Fruit fly (Drosophila melanogaster): ENCODE measurements around the gene CG46320.

CG46320 gene

DNA sequence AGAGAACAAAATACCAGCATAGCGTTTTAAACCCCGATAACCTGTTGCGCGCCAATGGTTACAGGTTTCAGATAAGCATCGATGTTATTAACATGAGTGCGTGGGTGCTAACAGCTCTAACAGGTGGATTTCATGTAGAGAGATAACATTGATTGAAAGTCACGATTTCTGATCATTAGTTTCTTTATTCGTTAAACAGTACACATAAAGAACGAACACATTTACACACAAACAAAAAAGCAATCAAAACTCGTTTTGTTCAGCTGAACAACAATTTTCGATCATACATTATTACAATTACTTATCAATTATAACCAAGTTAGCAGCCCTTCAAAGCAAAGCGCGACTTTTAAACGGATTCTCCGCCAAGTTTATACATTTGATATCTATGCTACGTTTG is 125.7 kb downstream of the CG46320 start (continued):
- no peak for TF ChIP-seq org-1 (GFP tag; optimal IDR thresholded peaks at IDR 0.05)
- TF ChIP-seq trem (tag; optimal IDR thresholded peaks at IDR 0.05), result peak; percentile 98
- peak; percentile 19 for TF ChIP-seq Fer3 (tag; optimal IDR thresholded peaks at IDR 0.05)
- peak; percentile 38 for TF ChIP-seq CG15269 (tag; optimal IDR thresholded peaks at IDR 0.05)
- no peak for TF ChIP-seq GATAe (GFP tag; conservative IDR thresholded peaks at IDR 0.05)
- TF ChIP-seq Hr51 (GFP tag; optimal IDR thresholded peaks at IDR 0.05), result no peak
- TF ChIP-seq Hr3 (GFP tag; optimal IDR thresholded peaks at IDR 0.05), result no peak
- no peak for TF ChIP-seq CG16863 (GFP tag; optimal IDR thresholded peaks at IDR 0.05)
- TF ChIP-seq stc (GFP tag; IDR thresholded peaks at IDR 0.05), result peak; percentile 34; the same call in 1 of the 2 replicates
- no peak for TF ChIP-seq CG32532 (GFP tag; IDR thresholded peaks at IDR 0.05)
- no peak for TF ChIP-seq CG18476 (GFP tag; optimal IDR thresholded peaks at IDR 0.05)
- TF ChIP-seq BtbVII (GFP tag; optimal IDR thresholded peaks at IDR 0.05), result no peak
- peak; percentile 30 for TF ChIP-seq BEAF-32 (GFP tag; optimal IDR thresholded peaks at IDR 0.05)
- no peak for TF ChIP-seq eyg (GFP tag; optimal IDR thresholded peaks at IDR 0.05)

DNA sequence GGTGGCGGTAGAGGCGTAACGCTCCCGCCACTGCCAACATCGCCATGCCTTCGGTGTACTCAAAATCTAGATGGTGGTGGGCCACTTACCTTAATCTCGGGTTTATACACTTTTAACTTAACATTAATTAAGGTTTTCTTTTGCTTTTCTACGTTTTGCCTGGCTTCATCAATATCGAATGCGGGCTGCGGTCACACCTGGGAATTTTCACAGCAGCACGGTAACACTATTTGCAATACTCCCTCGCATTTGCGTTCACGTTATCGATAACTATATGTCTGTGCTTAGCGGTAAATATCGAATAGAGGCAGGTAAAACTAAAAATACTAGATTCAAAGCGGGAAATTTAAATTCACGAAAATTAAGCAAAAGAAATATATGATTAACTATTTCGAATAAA is 130.0 kb downstream of the CG46320 start, which contains the start of gene Bre1:
Gene Bre1, minus strand, starts transcription at position 226 of the 400 bp plus-strand sequence.
- TF ChIP-seq sens-2 (GFP tag; IDR thresholded peaks at IDR 0.05) (no peak), CG3995 (GFP tag; optimal IDR thresholded peaks at IDR 0.05) (peak; percentile 55), z (GFP tag; IDR thresholded peaks at IDR 0.05) (no peak), onecut (GFP tag; IDR thresholded peaks at IDR 0.05) (peak; percentile 67), NC2β (GFP tag; optimal IDR thresholded peaks at IDR 0.05) (no peak), CG34224 (GFP tag; IDR thresholded peaks at IDR 0.05; ENCODE audit: partially characterized antibody) (peak; percentile 83), kah (GFP tag; optimal IDR thresholded peaks at IDR 0.05) (no peak), NC2α (GFP tag; optimal IDR thresholded peaks at IDR 0.05) (no peak), bbx (GFP tag; IDR thresholded peaks at IDR 0.05; ENCODE audit: partially characterized antibody) (peak; percentile 85), Doc3 (GFP tag; IDR thresholded peaks at IDR 0.05; ENCODE audit: partially characterized antibody) (peak; percentile 62), CG2202 (tag; optimal IDR thresholded peaks at IDR 0.05) (no peak), CG2889 (GFP tag; IDR thresholded peaks at IDR 0.05) (no peak), CG4707 (GFP tag; optimal IDR thresholded peaks at IDR 0.05) (no peak), CG17385 (GFP tag; optimal IDR thresholded peaks at IDR 0.05) (no peak), CG31388 (GFP tag; optimal IDR thresholded peaks at IDR 0.05) (no peak), CG2116 (GFP tag; optimal IDR thresholded peaks at IDR 0.05) (peak; percentile 87), grau (tag; optimal IDR thresholded peaks at IDR 0.05) (no peak), MESR4 (GFP tag; optimal IDR thresholded peaks at IDR 0.05) (peak; percentile 87), unc-4 (GFP tag; IDR thresholded peaks at IDR 0.05; ENCODE audit: partially characterized antibody) (peak; percentile 80; the same call in 1 of the 2 replicates), gro (GFP tag; optimal IDR thresholded peaks at IDR 0.05) (peak; percentile 39), lab (GFP tag; optimal IDR thresholded peaks at IDR 0.05) (no peak), nerfin-2 (GFP tag; IDR thresholded peaks at IDR 0.05; ENCODE audit: partially characterized antibody) (peak; percentile 52), sens (GFP tag) (peak; percentile 83), CG9797 (GFP tag; optimal IDR thresholded peaks at IDR 0.05) (peak; percentile 99), ranshi (GFP tag; IDR thresholded peaks at IDR 0.05) (no peak), her (GFP tag; optimal IDR thresholded peaks at IDR 0.05) (peak; percentile 99), Fer1 (GFP tag; optimal IDR thresholded peaks at IDR 0.05) (peak; percentile 34), Med (GFP tag) (peak; percentile 50), CG3847 (GFP tag; IDR thresholded peaks at IDR 0.05) (peak; percentile 44), HmgZ (tag; optimal IDR thresholded peaks at IDR 0.05) (peak; percentile 63), inv (GFP tag; IDR thresholded peaks at IDR 0.05; ENCODE audit: partially characterized antibody) (peak; percentile 41; the same call in 1 of the 2 replicates), Sry-β (GFP tag; optimal IDR thresholded peaks at IDR 0.05) (no peak), Lhr (GFP tag; optimal IDR thresholded peaks at IDR 0.05) (peak; percentile 16), CG10267 (tag; optimal IDR thresholded peaks at IDR 0.05) (peak; percentile 71), CG8388 (GFP tag; optimal IDR thresholded peaks at IDR 0.05) (no peak), CG12391 (tag; optimal IDR thresholded peaks at IDR 0.05) (peak; percentile 4)
